Fruit fly (Drosophila melanogaster) whole organism, pupa: ENCODE results near the gene CG7692.

Experiments
- CG10348 ChIP-seq: fragments of 200-800 bp; sonication (Bioruptor generic); IDR thresholded peaks from 2 replicates; pipeline ENCODE4 v1.3.6; 2022; ENCODE audit warnings: missing biosample characterization, missing genetic modification characterization
- CG12605 ChIP-seq: fragments of 200-800 bp; sonication (Bioruptor generic); IDR thresholded peaks from 2 replicates; pipeline ENCODE4 v1.3.6; 2022; ENCODE audit warnings: missing biosample characterization, missing genetic modification characterization
- CG13204 ChIP-seq: fragments of 200-800 bp; sonication (Bioruptor generic); optimal IDR thresholded peaks from 2 replicates; lab custom pipeline; 2018; ENCODE audit warnings: missing biosample characterization, mild to moderate bottlenecking, missing genetic modification characterization, moderate library complexity
- CG14655 ChIP-seq: fragments of 200-800 bp; sonication (Bioruptor generic); optimal IDR thresholded peaks from 3 replicates; lab custom pipeline; 2017; ENCODE audit warnings: mild to moderate bottlenecking, missing biosample characterization, missing genetic modification reagents, missing genetic modification characterization
- CG15710 ChIP-seq: fragments of 200-800 bp; sonication (Bioruptor generic); optimal IDR thresholded peaks from 2 replicates; lab custom pipeline; 2018; ENCODE audit warnings: missing biosample characterization, mild to moderate bottlenecking, missing genetic modification characterization, moderate library complexity
- CG17806 ChIP-seq: fragments of 200-800 bp; sonication (Bioruptor generic); optimal IDR thresholded peaks from 2 replicates; lab custom pipeline; 2018; ENCODE audit warnings: missing biosample characterization, mild to moderate bottlenecking, missing genetic modification characterization, moderate library complexity
- CG32121 ChIP-seq: fragments of 200-800 bp; sonication (Bioruptor generic); IDR thresholded peaks from 2 replicates; pipeline ENCODE4 v1.3.6; 2022; ENCODE audit warnings: missing biosample characterization, missing genetic modification characterization
- CG34367 ChIP-seq: fragments of 200-800 bp; sonication (Bioruptor generic); optimal IDR thresholded peaks from 2 replicates; lab custom pipeline; 2018; ENCODE audit warnings: missing biosample characterization, mild to moderate bottlenecking, missing genetic modification characterization
- CG4496 ChIP-seq: fragments of 200-800 bp; sonication (Bioruptor generic); IDR thresholded peaks from 3 replicates; pipeline ENCODE4 v1.3.6; 2022; ENCODE audit warnings: missing biosample characterization, missing genetic modification characterization
- CG8159 ChIP-seq: fragments of 200-800 bp; sonication (Bioruptor generic); optimal IDR thresholded peaks from 3 replicates; lab custom pipeline; 2018; ENCODE audit warnings: missing biosample characterization, mild to moderate bottlenecking, missing genetic modification characterization, moderate library complexity
- CG8301 ChIP-seq: fragments of 200-800 bp; sonication (Bioruptor generic); optimal IDR thresholded peaks from 2 replicates; lab custom pipeline; 2018; ENCODE audit warnings: missing biosample characterization, mild to moderate bottlenecking, missing genetic modification characterization
- CG9948 ChIP-seq: fragments of 200-800 bp; sonication (Bioruptor generic); optimal IDR thresholded peaks from 2 replicates; lab custom pipeline; 2018; ENCODE audit warnings: missing biosample characterization, mild to moderate bottlenecking, missing genetic modification characterization, moderate library complexity
- D1 ChIP-seq: fragments of 200-800 bp; sonication (Bioruptor generic); optimal IDR thresholded peaks from 2 replicates; lab custom pipeline; 2018; ENCODE audit warnings: missing biosample characterization, mild to moderate bottlenecking, missing genetic modification characterization, moderate library complexity
- EcR ChIP-seq: fragments of 200-800 bp; sonication (Bioruptor generic); optimal IDR thresholded peaks from 3 replicates; lab custom pipeline; 2019; ENCODE audit warnings: missing biosample characterization, missing genetic modification characterization, mild to moderate bottlenecking, moderate library complexity, missing genetic modification reagents
- Ets98B ChIP-seq: fragments of 200-800 bp; sonication (Bioruptor generic); IDR thresholded peaks from 2 replicates; pipeline ENCODE4 v1.3.6; 2022; ENCODE audit warnings: missing biosample characterization, missing genetic modification characterization
- Pif1A ChIP-seq: fragments of 200-800 bp; sonication (Bioruptor generic); optimal IDR thresholded peaks from 3 replicates; lab custom pipeline; 2016; ENCODE audit warnings: missing biosample characterization, missing genetic modification characterization
- Pif1B ChIP-seq: fragments of 200-800 bp; sonication (Bioruptor generic); optimal IDR thresholded peaks from 3 replicates; lab custom pipeline; 2016; ENCODE audit warnings: missing biosample characterization, missing genetic modification characterization
- Snoo ChIP-seq: fragments of 200-800 bp; sonication (Bioruptor generic); optimal IDR thresholded peaks from 3 replicates; lab custom pipeline; 2017; ENCODE audit warnings: missing biosample characterization, mild to moderate bottlenecking, missing genetic modification characterization, inconsistent platforms
- fd96Ca ChIP-seq: fragments of 200-800 bp; sonication (Bioruptor generic); IDR thresholded peaks from 3 replicates; pipeline ENCODE4 v1.3.6; 2022; ENCODE audit warnings: missing biosample characterization, missing genetic modification characterization
- gl ChIP-seq: fragments of 200-800 bp; sonication (Bioruptor generic); optimal IDR thresholded peaks from 2 replicates; lab custom pipeline; 2018; ENCODE audit warnings: missing biosample characterization, mild to moderate bottlenecking, missing genetic modification characterization
- rn ChIP-seq: fragments of 200-800 bp; sonication (Bioruptor generic); IDR thresholded peaks from 2 replicates; pipeline ENCODE4 v1.3.6; 2022; ENCODE audit warnings: missing biosample characterization, missing genetic modification characterization

Gene CG7692

DNA sequence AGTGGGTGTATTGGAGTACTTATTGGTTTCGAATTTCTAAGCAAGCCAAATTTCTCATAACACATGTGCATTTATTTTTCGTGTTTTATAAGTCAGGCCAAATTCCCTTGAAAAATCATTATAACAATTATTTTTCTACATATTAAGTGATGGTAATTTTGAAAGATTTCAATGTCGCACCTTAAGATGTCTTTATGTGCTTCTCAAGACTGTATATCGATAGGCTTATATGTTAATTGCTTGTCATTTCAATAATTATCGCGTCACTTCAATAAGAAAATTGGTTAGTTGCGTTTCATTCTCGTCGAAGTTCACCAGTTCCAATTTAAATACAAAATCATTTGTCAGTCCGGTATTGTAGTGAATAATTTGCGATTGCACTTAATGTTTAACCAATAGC, at the start of gene CG7692:
Gene CG7692, plus strand, starts transcription at position 301 of the 400 bp plus-strand sequence.
- TF ChIP-seq gl (tag; lab: Kevin White, UChicago) = no peak
- TF ChIP-seq fd96Ca (GFP tag; lab: Robert Waterston, UW) = no peak
- TF ChIP-seq CG8301 = no peak
- no peak for TF ChIP-seq CG12605
- no peak for TF ChIP-seq CG10348 (GFP tag; lab: Robert Waterston, UW)
- TF ChIP-seq CG9948 (tag; lab: Kevin White, UChicago) = no peak
- TF ChIP-seq CG15710 = no peak
- TF ChIP-seq Snoo = no peak
- TF ChIP-seq CG13204 (GFP tag; lab: Kevin White, UChicago) = no peak

dm6 chr3L:17310509-17310908, 41.1 kb upstream of the CG7692 start:
- TF ChIP-seq CG14655 (GFP tag; lab: Kevin White, UChicago) (peak; percentile 21), fd96Ca (GFP tag; lab: Robert Waterston, UW) (no peak)

dm6 chr3L:17316220-17316619, 35.4 kb upstream of the CG7692 start:
- TF ChIP-seq Ets98B = no peak
- no peak for TF ChIP-seq Pif1B
- TF ChIP-seq rn = no peak
- no peak for TF ChIP-seq CG9948 (tag; lab: Kevin White, UChicago)
- TF ChIP-seq CG14655 (GFP tag; lab: Kevin White, UChicago) = no peak
- TF ChIP-seq CG12605 = no peak
- TF ChIP-seq D1 (tag; lab: Kevin White, UChicago) = no peak
- TF ChIP-seq CG4496 = no peak
- no peak for TF ChIP-seq CG15710
- TF ChIP-seq CG8159 (tag; lab: Kevin White, UChicago) = no peak
- TF ChIP-seq CG32121 (GFP tag; lab: Robert Waterston, UW) = no peak
- TF ChIP-seq gl (tag; lab: Kevin White, UChicago) = no peak
- TF ChIP-seq CG8301 = no peak
- TF ChIP-seq CG17806 = no peak
- TF ChIP-seq CG34367 (tag; lab: Kevin White, UChicago) = no peak
- TF ChIP-seq Pif1A (GFP tag; lab: Kevin White, UChicago) = no peak

- TF ChIP-seq CG8301 (no peak), CG10348 (GFP tag; lab: Robert Waterston, UW) (no peak), D1 (tag; lab: Kevin White, UChicago) (no peak), CG4496 (no peak), Snoo (no peak), CG14655 (GFP tag; lab: Kevin White, UChicago) (no peak), Ets98B (no peak), rn (no peak), fd96Ca (GFP tag; lab: Robert Waterston, UW) (no peak), CG8159 (tag; lab: Kevin White, UChicago) (no peak), CG32121 (GFP tag; lab: Robert Waterston, UW) (no peak), CG34367 (tag; lab: Kevin White, UChicago) (no peak), EcR (GFP tag; lab: Kevin White, UChicago) (no peak), CG15710 (no peak), CG9948 (tag; lab: Kevin White, UChicago) (no peak)
Measured at dm6 chr3L:17320711-17321110, 30.9 kb upstream of the CG7692 start, which contains the start of gene ND-24L. Gene ND-24L, minus strand, starts transcription at chr3L:17320811.

DNA sequence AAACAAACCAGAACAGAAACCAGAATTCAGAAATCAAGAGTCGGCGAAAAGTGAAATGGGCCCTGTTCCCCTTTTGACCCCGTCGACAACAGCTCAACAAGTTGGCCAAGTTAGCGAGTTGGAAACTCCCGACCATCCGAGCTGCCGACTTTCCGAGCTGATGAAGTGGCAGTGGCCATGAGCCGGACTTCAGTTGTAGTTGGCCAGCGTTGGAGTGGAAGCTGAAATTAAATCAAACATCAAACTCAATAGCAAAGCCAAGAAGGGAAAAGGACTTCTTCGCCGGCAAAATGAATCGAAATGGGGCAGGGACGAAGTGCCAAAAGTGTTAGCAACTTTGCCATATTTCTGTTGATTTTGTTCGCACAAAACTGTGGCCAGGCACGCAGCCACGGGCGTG, 29.1 kb upstream of the CG7692 start, which contains the start of gene CG13724:
Gene CG13724, plus strand, starts transcription at position 301 of the 400 bp plus-strand sequence.
- TF ChIP-seq CG12605 (no peak), CG17806 (no peak), CG32121 (GFP tag; lab: Robert Waterston, UW) (no peak), CG14655 (GFP tag; lab: Kevin White, UChicago) (no peak), rn (no peak), EcR (GFP tag; lab: Kevin White, UChicago) (no peak), CG4496 (no peak)

dm6 chr3L:17325418-17325817, 26.2 kb upstream of the CG7692 start, which contains the start of gene CG13725:
Gene CG13725, minus strand, starts transcription at chr3L:17325518.
- no peak for TF ChIP-seq Ets98B
- TF ChIP-seq EcR (GFP tag; lab: Kevin White, UChicago) = no peak
- no peak for TF ChIP-seq Pif1A (GFP tag; lab: Kevin White, UChicago)
- TF ChIP-seq rn = no peak
- no peak for TF ChIP-seq gl (tag; lab: Kevin White, UChicago)
- no peak for TF ChIP-seq CG9948 (tag; lab: Kevin White, UChicago)
- no peak for TF ChIP-seq CG32121 (GFP tag; lab: Robert Waterston, UW)
- no peak for TF ChIP-seq CG13204 (GFP tag; lab: Kevin White, UChicago)
- no peak for TF ChIP-seq CG17806
- no peak for TF ChIP-seq CG8159 (tag; lab: Kevin White, UChicago)
- TF ChIP-seq CG12605 = no peak
- TF ChIP-seq CG8301 = no peak
- TF ChIP-seq CG15710 = no peak

dm6 chr3L:17329069-17329468, 22.6 kb upstream of the CG7692 start, which contains the start of gene Or74a:
Gene Or74a, minus strand, starts transcription at chr3L:17329169.
- TF ChIP-seq CG10348 (GFP tag; lab: Robert Waterston, UW) = no peak
- TF ChIP-seq gl (tag; lab: Kevin White, UChicago) = no peak
- no peak for TF ChIP-seq CG34367 (tag; lab: Kevin White, UChicago)
- TF ChIP-seq Pif1A (GFP tag; lab: Kevin White, UChicago) = no peak
- TF ChIP-seq rn = no peak
- TF ChIP-seq CG17806 = no peak
- no peak for TF ChIP-seq CG13204 (GFP tag; lab: Kevin White, UChicago)
- TF ChIP-seq CG12605 = no peak
- no peak for TF ChIP-seq Pif1B
- TF ChIP-seq fd96Ca (GFP tag; lab: Robert Waterston, UW) = no peak
- no peak for TF ChIP-seq CG8159 (tag; lab: Kevin White, UChicago)
- no peak for TF ChIP-seq EcR (GFP tag; lab: Kevin White, UChicago)
- no peak for TF ChIP-seq D1 (tag; lab: Kevin White, UChicago)
- no peak for TF ChIP-seq CG32121 (GFP tag; lab: Robert Waterston, UW)
- no peak for TF ChIP-seq CG8301
- TF ChIP-seq, all 21 proteins: peak for 0
